Fruit fly (Drosophila melanogaster): Measurements from ENCODE around the gene CG44098.

CG44098 gene

DNA sequence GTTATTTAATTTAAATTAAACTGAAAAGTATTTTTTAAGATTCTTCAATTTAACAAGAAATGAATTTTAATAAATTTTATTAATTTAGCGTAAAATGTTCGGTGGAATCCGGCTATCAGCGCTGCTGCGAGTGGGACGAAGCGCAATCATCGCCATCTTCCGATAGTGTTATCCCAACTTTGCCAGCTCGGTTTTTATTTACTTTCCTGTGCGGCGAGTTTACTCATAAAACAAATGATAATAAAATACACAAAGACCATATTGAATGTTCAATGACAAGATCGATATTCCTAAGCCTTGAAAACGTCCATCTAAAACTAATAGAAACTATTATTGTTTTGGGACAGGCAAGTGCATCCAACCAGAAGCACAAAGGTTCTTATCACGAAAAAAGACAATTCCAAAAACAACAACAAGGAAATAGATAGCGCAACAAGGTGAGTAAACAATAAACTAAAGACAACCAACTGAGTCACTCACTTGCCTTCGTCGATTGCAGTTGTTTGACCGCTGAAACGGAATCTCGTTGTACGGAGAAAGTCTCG is 40.2 kb upstream of the CG44098 start (continued):
- peak; percentile 65 for TF ChIP-seq Dref (GFP tag; IDR thresholded peaks at IDR 0.05)
- no peak for TF ChIP-seq Dip3 (GFP tag; optimal IDR thresholded peaks at IDR 0.05)
- TF ChIP-seq CG15696 (tag; optimal IDR thresholded peaks at IDR 0.05), result peak; percentile 86
- TF ChIP-seq pum (GFP tag; optimal IDR thresholded peaks at IDR 0.05), result no peak
- peak; percentile 76 for TF ChIP-seq knrl (GFP tag; IDR thresholded peaks at IDR 0.05; ENCODE audit: partially characterized antibody)
- peak; percentile 43 for TF ChIP-seq D19A (tag; optimal IDR thresholded peaks at IDR 0.05)
- TF ChIP-seq CG11093 (GFP tag; IDR thresholded peaks at IDR 0.05), result peak; percentile 47; the same call in 1 of the 3 replicates
- peak; percentile 66 for TF ChIP-seq CG17361 (GFP tag; IDR thresholded peaks at IDR 0.05)
- peak; percentile 18 for TF ChIP-seq Max (GFP tag; optimal IDR thresholded peaks at IDR 0.05)
- TF ChIP-seq Blimp-1 (GFP tag; optimal IDR thresholded peaks at IDR 0.05), result no peak
- peak; percentile 13 for TF ChIP-seq shn (GFP tag; optimal IDR thresholded peaks at IDR 0.05)
- no peak for TF ChIP-seq Dfd (GFP tag; optimal IDR thresholded peaks at IDR 0.05)
- peak; percentile 80 for TF ChIP-seq amos (GFP tag; IDR thresholded peaks at IDR 0.05; ENCODE audit: partially characterized antibody)
- no peak for TF ChIP-seq CG9876 (GFP tag; optimal IDR thresholded peaks at IDR 0.05)
- peak; percentile 86 for TF ChIP-seq CG13296 (GFP tag; optimal IDR thresholded peaks at IDR 0.05)
- TF ChIP-seq CG9932 (GFP tag; IDR thresholded peaks at IDR 0.05), result no peak; the same call in none of the 2 replicates
- no peak for TF ChIP-seq D19B (GFP tag; optimal IDR thresholded peaks at IDR 0.05)
- TF ChIP-seq Dbx (GFP tag; IDR thresholded peaks at IDR 0.05), result peak; percentile 70; the same call in 2 of the 3 replicates
- peak; percentile 50 for TF ChIP-seq pzg (GFP tag; optimal IDR thresholded peaks at IDR 0.05)
- TF ChIP-seq row (GFP tag; IDR thresholded peaks at IDR 0.05), result peak; percentile 92
- TF ChIP-seq CG4854 (GFP tag; optimal IDR thresholded peaks at IDR 0.05), result peak; percentile 49
- TF ChIP-seq Vsx1 (GFP tag; optimal IDR thresholded peaks at IDR 0.05), result peak; percentile 65
- TF ChIP-seq cas (GFP tag; IDR thresholded peaks at IDR 0.05), result peak; percentile 43; the same call in 1 of the 2 replicates
- TF ChIP-seq CG14710 (tag; optimal IDR thresholded peaks at IDR 0.05), result peak; percentile 86
- TF ChIP-seq CG15479 (GFP tag; optimal IDR thresholded peaks at IDR 0.05), result peak; percentile 82
- TF ChIP-seq tx (GFP tag; optimal IDR thresholded peaks at IDR 0.05), result no peak
- TF ChIP-seq CG3163 (GFP tag; optimal IDR thresholded peaks at IDR 0.05), result peak; percentile 44
- TF ChIP-seq peb (GFP tag; IDR thresholded peaks at IDR 0.05), result peak; percentile 19; the same call in 1 of the 2 replicates
- TF ChIP-seq CG7963 (GFP tag; IDR thresholded peaks at IDR 0.05; ENCODE audit: partially characterized antibody), result peak; percentile 51; the same call in 1 of the 3 replicates
- TF ChIP-seq Atf3 (GFP tag; optimal IDR thresholded peaks at IDR 0.05), result no peak
- peak; percentile 64; the same call in 2 of the 3 replicates for TF ChIP-seq Opbp (GFP tag; IDR thresholded peaks at IDR 0.05; ENCODE audit: partially characterized antibody)
- no peak for TF ChIP-seq luna (GFP tag; optimal IDR thresholded peaks at IDR 0.05)
- peak; percentile 68 for TF ChIP-seq Spps (tag; optimal IDR thresholded peaks at IDR 0.05)
- 0 out of 2 replicates have a peak, but pooled peaks have one; percentile 5 for TF ChIP-seq CG16779 (GFP tag; IDR thresholded peaks at IDR 0.05)
- TF ChIP-seq CG10654 (GFP tag; optimal IDR thresholded peaks at IDR 0.05), result peak; percentile 26
- peak; percentile 50 for TF ChIP-seq CG18599 (GFP tag; optimal IDR thresholded peaks at IDR 0.05)
- peak; percentile 42 for TF ChIP-seq E2f2 (GFP tag; IDR thresholded peaks at IDR 0.05)
- TF ChIP-seq dmrt99B (tag; optimal IDR thresholded peaks at IDR 0.05), result no peak
- TF ChIP-seq kay (GFP tag; optimal IDR thresholded peaks at IDR 0.05), result peak; percentile 71
- TF ChIP-seq zfh2 (GFP tag; optimal IDR thresholded peaks at IDR 0.05), result peak; percentile 48
- no peak for TF ChIP-seq toy (GFP tag; IDR thresholded peaks at IDR 0.05)
- peak; percentile 68; the same call in 1 of the 3 replicates for TF ChIP-seq gce (GFP tag; IDR thresholded peaks at IDR 0.05)
- TF ChIP-seq CG31388 (GFP tag; optimal IDR thresholded peaks at IDR 0.05), result no peak
- TF ChIP-seq CG13287 (GFP tag; IDR thresholded peaks at IDR 0.05; ENCODE audit: partially characterized antibody), result peak; percentile 67
- TF ChIP-seq Doc2 (GFP tag; IDR thresholded peaks at IDR 0.05), result no peak
- TF ChIP-seq salm (tag; optimal IDR thresholded peaks at IDR 0.05), result peak; percentile 68
- peak; percentile 7 for TF ChIP-seq CG5245 (GFP tag; optimal IDR thresholded peaks at IDR 0.05)
- no peak for TF ChIP-seq CG8765 (GFP tag; IDR thresholded peaks at IDR 0.05)
- peak; percentile 46; the same call in 2 of the 3 replicates for TF ChIP-seq vnd (GFP tag; IDR thresholded peaks at IDR 0.05; ENCODE audit: partially characterized antibody)
